Fruit fly (Drosophila melanogaster) whole organism, prepupa: Measurements from ENCODE around the gene CG10761.

ENCODE experiments used
- CG10631 ChIP-seq: fragments of 200-800 bp; sonication (Bioruptor generic); optimal IDR thresholded peaks from 2 replicates; lab custom pipeline; 2016; ENCODE audit warnings: missing biosample characterization, missing genetic modification characterization
- CG10669 ChIP-seq: fragments of 200-800 bp; sonication (Bioruptor generic); optimal IDR thresholded peaks from 3 replicates; lab custom pipeline; 2018; ENCODE audit warnings: missing biosample characterization, mild to moderate bottlenecking, missing genetic modification characterization, moderate library complexity
- CG11294 ChIP-seq: fragments of 200-800 bp; sonication (Bioruptor generic); IDR thresholded peaks from 2 replicates; pipeline ENCODE4 v1.3.6; 2022; ENCODE audit warnings: missing biosample characterization, missing genetic modification characterization
- CG11902 ChIP-seq: fragments of 200-800 bp; sonication (Bioruptor generic); optimal IDR thresholded peaks from 3 replicates; lab custom pipeline; 2016; ENCODE audit warnings: missing biosample characterization, missing genetic modification characterization
- CG15336 ChIP-seq: fragments of 200-800 bp; sonication (Bioruptor generic); IDR thresholded peaks from 2 replicates; pipeline ENCODE4 v1.3.6; 2022; ENCODE audit warnings: missing biosample characterization, missing genetic modification characterization
- CG31627 ChIP-seq: fragments of 200-800 bp; sonication (Bioruptor generic); optimal IDR thresholded peaks from 3 replicates; lab custom pipeline; 2016; ENCODE audit warnings: missing biosample characterization, missing genetic modification characterization
- CG32006 ChIP-seq: fragments of 200-800 bp; sonication (Bioruptor generic); optimal IDR thresholded peaks from 3 replicates; lab custom pipeline; 2017; ENCODE audit warnings: missing biosample characterization, mild to moderate bottlenecking, missing genetic modification characterization
- CG34406 ChIP-seq: fragments of 200-800 bp; sonication (Bioruptor generic); optimal IDR thresholded peaks from 3 replicates; lab custom pipeline; 2016; ENCODE audit warnings: missing biosample characterization, missing genetic modification characterization
- CG3919 ChIP-seq: fragments of 200-800 bp; sonication (Bioruptor generic); optimal IDR thresholded peaks from 3 replicates; lab custom pipeline; 2016; ENCODE audit warnings: missing biosample characterization, missing genetic modification characterization
- CG6163 ChIP-seq: fragments of 200-800 bp; sonication (Bioruptor generic); IDR thresholded peaks from 3 replicates; pipeline ENCODE4 v1.3.6; 2022; ENCODE audit warnings: missing biosample characterization, missing genetic modification characterization
- CG6276 ChIP-seq: fragments of 200-800 bp; sonication (Bioruptor generic); optimal IDR thresholded peaks from 2 replicates; lab custom pipeline; 2017; ENCODE audit warnings: missing biosample characterization, mild to moderate bottlenecking, missing genetic modification characterization
- CG6808 ChIP-seq: fragments of 200-800 bp; sonication (Bioruptor generic); optimal IDR thresholded peaks from 3 replicates; lab custom pipeline; 2017; ENCODE audit warnings: missing biosample characterization, missing genetic modification characterization, mild to moderate bottlenecking, moderate library complexity, missing genetic modification reagents
- CG7368 ChIP-seq: fragments of 200-800 bp; sonication (Bioruptor generic); optimal IDR thresholded peaks from 3 replicates; lab custom pipeline; 2016; ENCODE audit warnings: missing biosample characterization, missing genetic modification characterization
- CG8119 ChIP-seq: fragments of 200-800 bp; sonication (Bioruptor generic); IDR thresholded peaks from 3 replicates; pipeline ENCODE4 v1.3.6; 2022; ENCODE audit warnings: missing biosample characterization, missing genetic modification characterization
- CG9139 ChIP-seq: fragments of 200-800 bp; sonication (Bioruptor generic); optimal IDR thresholded peaks from 3 replicates; lab custom pipeline; 2017; ENCODE audit warnings: missing biosample characterization, mild to moderate bottlenecking, missing genetic modification characterization
- Eip93F ChIP-seq: fragments of 200-800 bp; sonication (Bioruptor generic); optimal IDR thresholded peaks from 2 replicates; lab custom pipeline; 2016; ENCODE audit warnings: missing biosample characterization, mild to moderate bottlenecking, missing genetic modification characterization
- Ets21C ChIP-seq: fragments of 200-800 bp; sonication (Bioruptor generic); optimal IDR thresholded peaks from 3 replicates; lab custom pipeline; 2016; ENCODE audit warnings: missing biosample characterization, missing genetic modification characterization
- Ets96B ChIP-seq: fragments of 200-800 bp; optimal IDR thresholded peaks from 2 replicates; lab custom pipeline; 2019; ENCODE audit warnings: missing biosample characterization, mild to moderate bottlenecking, missing genetic modification characterization, moderate library complexity
- Gug ChIP-seq: fragments of 200-800 bp; sonication (Bioruptor generic); IDR thresholded peaks from 2 replicates; pipeline ENCODE4 v1.3.6; 2022; ENCODE audit warnings: missing biosample characterization, missing genetic modification characterization
- Hr38 ChIP-seq: sonication (Bioruptor generic); optimal IDR thresholded peaks from 2 replicates; lab custom pipeline; 2016; ENCODE audit warnings: missing biosample characterization, missing genetic modification characterization
- Hr39 ChIP-seq: fragments of 200-800 bp; sonication (Bioruptor generic); optimal IDR thresholded peaks from 2 replicates; lab custom pipeline; 2016; ENCODE audit warnings: missing biosample characterization, missing genetic modification characterization
- Hr4 ChIP-seq: fragments of 200-800 bp; sonication (Bioruptor generic); optimal IDR thresholded peaks from 3 replicates; lab custom pipeline; 2016; ENCODE audit warnings: missing biosample characterization, missing genetic modification characterization
- Met ChIP-seq: fragments of 200-800 bp; sonication (Bioruptor generic); optimal IDR thresholded peaks from 3 replicates; lab custom pipeline; 2016; ENCODE audit warnings: missing biosample characterization, missing genetic modification characterization
- OdsH ChIP-seq: fragments of 200-800 bp; sonication (Bioruptor generic); optimal IDR thresholded peaks from 3 replicates; lab custom pipeline; 2016; ENCODE audit warnings: missing biosample characterization, missing genetic modification characterization
- Smox ChIP-seq: fragments of 200-800 bp; sonication (Bioruptor generic); optimal IDR thresholded peaks from 3 replicates; lab custom pipeline; 2016; ENCODE audit warnings: missing biosample characterization, missing genetic modification characterization
- Sox102F ChIP-seq: fragments of 200-800 bp; sonication (Bioruptor generic); optimal IDR thresholded peaks from 2 replicates; lab custom pipeline; 2016; ENCODE audit warnings: missing biosample characterization, mild to moderate bottlenecking, missing genetic modification characterization
- Sox14 ChIP-seq: fragments of 200-800 bp; sonication (Bioruptor generic); optimal IDR thresholded peaks from 3 replicates; lab custom pipeline; 2016; ENCODE audit warnings: missing biosample characterization, missing genetic modification characterization
- achi ChIP-seq: fragments of 200-800 bp; sonication (Bioruptor generic); optimal IDR thresholded peaks from 3 replicates; lab custom pipeline; 2016; ENCODE audit warnings: missing biosample characterization, missing genetic modification characterization
- acj6 ChIP-seq: fragments of 200-800 bp; sonication (Bioruptor generic); optimal IDR thresholded peaks from 3 replicates; lab custom pipeline; 2016; ENCODE audit warnings: missing biosample characterization, missing genetic modification characterization
- cyc ChIP-seq: fragments of 200-800 bp; sonication (Bioruptor generic); optimal IDR thresholded peaks from 3 replicates; lab custom pipeline; 2016; ENCODE audit warnings: missing biosample characterization, missing genetic modification characterization
- dac ChIP-seq: fragments of 200-800 bp; sonication (Bioruptor generic); optimal IDR thresholded peaks from 2 replicates; lab custom pipeline; 2017; ENCODE audit warnings: missing biosample characterization, mild to moderate bottlenecking, missing genetic modification characterization
- dsx ChIP-seq: fragments of 200-800 bp; optimal IDR thresholded peaks from 3 replicates; lab custom pipeline; 2019; ENCODE audit warnings: missing biosample characterization, mild to moderate bottlenecking, missing genetic modification characterization, moderate library complexity; ENCODE audit not compliant: poor library complexity, severe bottlenecking
- eg ChIP-seq: fragments of 200-800 bp; sonication (Bioruptor generic); IDR thresholded peaks from 3 replicates; pipeline ENCODE4 v1.3.6; 2022; ENCODE audit warnings: missing biosample characterization, missing genetic modification characterization
- esn ChIP-seq: fragments of 200-800 bp; sonication (Bioruptor generic); optimal IDR thresholded peaks from 2 replicates; lab custom pipeline; 2016; ENCODE audit warnings: missing biosample characterization, mild to moderate bottlenecking, missing genetic modification characterization, moderate library complexity
- fkh ChIP-seq: fragments of 200-800 bp; sonication (Bioruptor generic); optimal IDR thresholded peaks from 3 replicates; lab custom pipeline; 2017; ENCODE audit warnings: missing biosample characterization, mild to moderate bottlenecking, missing genetic modification characterization, moderate library complexity
- lz ChIP-seq: fragments of 200-800 bp; sonication (Bioruptor generic); optimal IDR thresholded peaks from 3 replicates; lab custom pipeline; 2016; ENCODE audit warnings: missing biosample characterization, missing genetic modification characterization
- pdm3 ChIP-seq: fragments of 200-800 bp; sonication (Bioruptor generic); optimal IDR thresholded peaks from 3 replicates; lab custom pipeline; 2016; ENCODE audit warnings: missing biosample characterization, missing genetic modification characterization
- ss ChIP-seq, 2 experiments: fragments of 200-800 bp; sonication (Bioruptor generic); optimal IDR thresholded peaks; 2 replicates in 1 of 2; 3 replicates in 1 of 2; lab custom pipeline; 2017 to 2018; ENCODE audit warnings: mild to moderate bottlenecking in 2 of 2, missing biosample characterization in 2 of 2, missing genetic modification characterization in 2 of 2, moderate library complexity in 1 of 2
- svp ChIP-seq: fragments of 200-800 bp; sonication (Bioruptor generic); peaks from one replicate; lab custom pipeline; 2016; ENCODE audit warnings: missing biosample characterization, missing genetic modification characterization

Gene CG10761

DNA sequence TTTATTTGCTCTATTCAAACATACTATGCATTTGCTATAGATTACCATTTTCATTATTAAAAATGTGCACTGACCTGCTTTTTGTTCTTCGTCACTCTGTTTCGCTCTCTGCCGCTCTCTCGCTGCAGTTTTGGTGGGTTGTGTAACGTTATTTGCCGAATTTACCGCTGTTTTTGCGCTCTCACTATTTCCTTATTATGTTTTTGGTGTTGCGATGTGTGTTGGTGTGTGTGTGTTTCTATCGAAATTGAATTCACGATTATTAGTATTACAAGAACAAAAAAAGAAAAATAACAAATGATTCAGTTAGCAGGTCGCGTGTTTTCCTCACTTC is 47.3 kb downstream of the CG10761 start:
- TF ChIP-seq acj6 (no peak), Ets21C (no peak), Smox (GFP tag; lab: Kevin White, UChicago) (no peak), CG7368 (GFP tag; lab: Kevin White, UChicago) (no peak), Sox14 (GFP tag; lab: Kevin White, UChicago) (no peak), CG11294 (GFP tag; lab: Robert Waterston, UW) (no peak), ss (GFP tag; optimal IDR thresholded peaks at IDR 0.05; lab: Kevin White, UChicago) (no peak), Gug (no peak), Hr38 (GFP tag; lab: Kevin White, UChicago) (no peak), Ets96B (tag; lab: Kevin White, UChicago) (no peak), CG34406 (GFP tag; lab: Kevin White, UChicago) (no peak)

DNA sequence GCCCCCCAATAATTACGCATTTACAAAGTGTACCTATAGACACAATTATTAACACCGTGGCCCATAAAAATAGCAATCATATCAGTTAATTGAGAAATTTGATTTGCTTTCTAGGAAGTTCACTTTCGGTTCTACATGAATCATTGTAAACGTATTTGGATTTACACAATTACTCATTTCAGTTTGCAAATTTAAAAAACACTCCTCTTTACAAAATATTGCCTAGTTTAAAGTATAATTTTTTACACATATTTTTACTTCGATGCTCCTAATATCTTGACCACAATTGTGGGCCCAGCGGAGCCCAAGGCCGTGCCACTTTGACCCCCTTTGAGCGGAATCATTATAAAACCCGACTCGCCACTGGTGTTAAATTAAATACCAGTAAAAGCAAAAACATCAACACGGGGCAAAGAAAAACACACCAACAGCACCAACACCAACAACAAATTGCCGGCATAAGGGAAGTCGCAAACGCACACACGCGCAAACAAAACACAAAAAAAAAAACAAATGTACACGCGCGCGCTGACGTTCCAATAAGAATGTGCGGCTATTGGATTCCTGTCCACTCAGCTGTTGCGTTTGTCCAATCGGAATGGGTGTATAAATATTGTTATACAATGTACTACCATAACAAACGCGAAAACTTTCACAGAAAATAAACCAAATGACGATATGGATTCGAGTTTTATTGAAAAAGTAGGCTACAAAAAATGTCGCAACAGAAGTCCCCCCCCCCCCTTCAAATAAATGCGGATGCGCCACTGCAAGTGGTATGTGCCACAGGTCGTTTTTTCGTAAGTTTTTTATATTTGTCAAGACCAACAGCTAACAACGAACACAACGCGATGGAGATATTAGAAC is 47.9 kb downstream of the CG10761 start:
- TF ChIP-seq CG15336 (GFP tag; lab: Robert Waterston, UW) (0 out of 2 replicates have a peak, but pooled peaks have one; percentile 33), CG6808 (GFP tag; lab: Kevin White, UChicago) (no peak), esn (peak; percentile 5), pdm3 (GFP tag; lab: Kevin White, UChicago) (peak; percentile 8), cyc (GFP tag; lab: Kevin White, UChicago) (peak; percentile 10), Ets96B (tag; lab: Kevin White, UChicago) (peak; percentile 6), Hr39 (GFP tag; lab: Kevin White, UChicago) (peak; percentile 40), CG3919 (GFP tag; lab: Kevin White, UChicago) (peak; percentile 18), CG10631 (GFP tag; lab: Kevin White, UChicago) (no peak), Eip93F (GFP tag; lab: Kevin White, UChicago) (no peak), Sox102F (GFP tag; lab: Kevin White, UChicago) (peak; percentile 7), Hr4 (GFP tag; lab: Kevin White, UChicago) (no peak), Met (GFP tag; lab: Kevin White, UChicago) (peak; percentile 64), lz (peak; percentile 23), achi (GFP tag; lab: Kevin White, UChicago) (peak; percentile 33), CG32006 (GFP tag; lab: Kevin White, UChicago) (peak; percentile 23), OdsH (peak; percentile 7), dsx (GFP tag; lab: Kevin White, UChicago) (no peak), CG10669 (GFP tag; lab: Kevin White, UChicago) (peak; percentile 25), Smox (GFP tag; lab: Kevin White, UChicago) (no peak), CG11294 (GFP tag; lab: Robert Waterston, UW) (no peak), CG31627 (peak; percentile 31), CG6276 (GFP tag; lab: Kevin White, UChicago) (no peak), dac (GFP tag; lab: Kevin White, UChicago) (no peak), CG6163 (peak; percentile 28; the same call in 1 of the 3 replicates), svp (no peak), eg (peak; percentile 56), Hr38 (GFP tag; lab: Kevin White, UChicago) (no peak), acj6 (peak; percentile 13), CG8119 (GFP tag; lab: Robert Waterston, UW) (no peak), Sox14 (GFP tag; lab: Kevin White, UChicago) (no peak), fkh (peak; percentile 37), CG9139 (GFP tag; lab: Kevin White, UChicago) (no peak), CG11902 (no peak)
- TF ChIP-seq, all 60 proteins: peak for 19
